Worm (Caenorhabditis elegans) whole organism, L4/young adult: ENCODE results near the gene Y37D8A.4.

Source experiments
- W03F9.2 ChIP-seq: fragments of 150-350 bp; optimal IDR thresholded peaks from 2 replicates; lab custom pipeline; 2014; ENCODE audit warnings: missing biosample characterization, missing genetic modification characterization
- dao-5 ChIP-seq: sonication (generic microtip); optimal IDR thresholded peaks from 2 replicates; lab custom pipeline; 2016; ENCODE audit warnings: missing genotype, missing genetic modification characterization, moderate library complexity, missing compliant biosample characterization
- him-1 ChIP-seq: sonication (generic microtip); optimal IDR thresholded peaks from 2 replicates; lab custom pipeline; 2016; ENCODE audit warnings: missing genotype, missing genetic modification reagents, missing genetic modification characterization, missing compliant biosample characterization

Y37D8A.4 gene

ce11 chrIII:12838913-12839366 is at the start of gene Y37D8A.4:
Gene Y37D8A.4 (minus strand): TSS chrIII:12838963.
- TF ChIP-seq W03F9.2 (tag; lab: Kevin White, UChicago) = no peak
- no peak for TF ChIP-seq him-1 (tag; lab: Kevin White, UChicago)
- no peak for TF ChIP-seq dao-5 (tag; lab: Kevin White, UChicago)

- no peak for TF ChIP-seq W03F9.2 (tag; lab: Kevin White, UChicago)
- no peak for TF ChIP-seq him-1 (tag; lab: Kevin White, UChicago)
- no peak for TF ChIP-seq dao-5 (tag; lab: Kevin White, UChicago)
These were observed 46.4 kb upstream of the Y37D8A.4 start for ce11 chrIII:12885153-12885552.

- TF ChIP-seq him-1 (tag; lab: Kevin White, UChicago) (no peak), dao-5 (tag; lab: Kevin White, UChicago) (no peak), W03F9.2 (tag; lab: Kevin White, UChicago) (no peak)
These were observed 41.9 kb upstream of the Y37D8A.4 start for ce11 chrIII:12880704-12881103.

- TF ChIP-seq W03F9.2 (tag; lab: Kevin White, UChicago) (no peak), him-1 (tag; lab: Kevin White, UChicago) (no peak), dao-5 (tag; lab: Kevin White, UChicago) (no peak)
These were observed 38.9 kb upstream of the Y37D8A.4 start, which contains the start of the genes cec-7 and enu-3.5 for ce11 chrIII:12877527-12878234. Gene cec-7 (minus strand): TSS chrIII:12877577. Gene enu-3.5 (plus strand): TSS chrIII:12878196.

- TF ChIP-seq W03F9.2 (tag; lab: Kevin White, UChicago) (no peak), him-1 (tag; lab: Kevin White, UChicago) (no peak), dao-5 (tag; lab: Kevin White, UChicago) (no peak)
These were observed 36.9 kb upstream of the Y37D8A.4 start for ce11 chrIII:12875653-12876052.

ce11 chrIII:12874606-12875066 is 35.9 kb upstream of the Y37D8A.4 start, which contains the start of the genes mrg-1 and spcs-2:
Gene mrg-1 (minus strand): TSS chrIII:12874656.
Gene spcs-2 (plus strand): TSS chrIII:12875031.
- TF ChIP-seq dao-5 (tag; lab: Kevin White, UChicago) (no peak), W03F9.2 (tag; lab: Kevin White, UChicago) (peak; percentile 94), him-1 (tag; lab: Kevin White, UChicago) (peak; percentile 59)

ce11 chrIII:12870060-12870696 is 31.4 kb upstream of the Y37D8A.4 start, which contains the start of gene Y37D8A.6:
Gene Y37D8A.6 (minus strand): TSS chrIII:12870297.
- TF ChIP-seq W03F9.2 (tag; lab: Kevin White, UChicago) (no peak), him-1 (tag; lab: Kevin White, UChicago) (no peak), dao-5 (tag; lab: Kevin White, UChicago) (no peak)

ce11 chrIII:12864648-12865047 is 25.9 kb upstream of the Y37D8A.4 start, which contains the start of gene Y37D8A.8:
Gene Y37D8A.8 (plus strand): TSS chrIII:12864948.
- TF ChIP-seq him-1 (tag; lab: Kevin White, UChicago) (no peak), dao-5 (tag; lab: Kevin White, UChicago) (no peak)

ce11 chrIII:12860119-12860518 is 21.4 kb upstream of the Y37D8A.4 start:
- no peak for TF ChIP-seq him-1 (tag; lab: Kevin White, UChicago)
- TF ChIP-seq dao-5 (tag; lab: Kevin White, UChicago) = no peak
- no peak for TF ChIP-seq W03F9.2 (tag; lab: Kevin White, UChicago)

ce11 chrIII:12856628-12857027 is 17.9 kb upstream of the Y37D8A.4 start, which contains the start of gene Y37D8A.26:
Gene Y37D8A.26 (minus strand): TSS chrIII:12856728.
- TF ChIP-seq dao-5 (tag; lab: Kevin White, UChicago) (no peak), W03F9.2 (tag; lab: Kevin White, UChicago) (no peak), him-1 (tag; lab: Kevin White, UChicago) (no peak)

ce11 chrIII:12855394-12855793 is 16.6 kb upstream of the Y37D8A.4 start, which contains the start of gene Y37D8A.5:
Gene Y37D8A.5 (minus strand): TSS chrIII:12855494.
- TF ChIP-seq W03F9.2 (tag; lab: Kevin White, UChicago) (no peak), dao-5 (tag; lab: Kevin White, UChicago) (no peak), him-1 (tag; lab: Kevin White, UChicago) (no peak)

- TF ChIP-seq W03F9.2 (tag; lab: Kevin White, UChicago) (no peak), dao-5 (tag; lab: Kevin White, UChicago) (no peak), him-1 (tag; lab: Kevin White, UChicago) (no peak)
These were observed 12.3 kb upstream of the Y37D8A.4 start for ce11 chrIII:12851034-12851433.

- TF ChIP-seq him-1 (tag; lab: Kevin White, UChicago) (no peak), dao-5 (tag; lab: Kevin White, UChicago) (no peak), W03F9.2 (tag; lab: Kevin White, UChicago) (no peak)
These were observed 10.9 kb upstream of the Y37D8A.4 start for ce11 chrIII:12849691-12850090.
